Fruit fly (Drosophila melanogaster) whole organism, embryonic: Measurements from ENCODE around the gene Tcs3.
A peak's percentile ranks its signal among the peaks of the same experiment; 100 is the strongest.

Experiments used
- Atf6 ChIP-seq: fragments of 200-800 bp; sonication (Bioruptor generic); IDR thresholded peaks from 2 replicates; pipeline ENCODE4 v1.3.6; 2022; ENCODE audit warnings: missing biosample characterization, missing genetic modification characterization
- BtbVII ChIP-seq: fragments of 200-800 bp; sonication (Bioruptor generic); optimal IDR thresholded peaks from 3 replicates; lab custom pipeline; 2017; ENCODE audit warnings: missing biosample characterization, mild to moderate bottlenecking, missing genetic modification characterization
- CG10321 ChIP-seq: fragments of 200-800 bp; sonication (Bioruptor generic); IDR thresholded peaks from 2 replicates; pipeline ENCODE4 v1.3.6; 2022; ENCODE audit warnings: missing biosample characterization, missing genetic modification characterization
- CG10959 ChIP-seq: fragments of 200-800 bp; sonication (Bioruptor generic); IDR thresholded peaks from 2 replicates; pipeline ENCODE4 v1.3.6; 2022; ENCODE audit warnings: missing biosample characterization, missing genetic modification characterization
- CG11456 ChIP-seq: fragments of 200-800 bp; sonication (Bioruptor generic); IDR thresholded peaks from 3 replicates; pipeline ENCODE4 v1.3.6; 2022; ENCODE audit warnings: missing biosample characterization, missing genetic modification characterization
- CG11695 ChIP-seq: fragments of 200-800 bp; sonication (Bioruptor generic); IDR thresholded peaks from 3 replicates; pipeline ENCODE4 v1.3.6; 2022; ENCODE audit warnings: missing biosample characterization, missing genetic modification characterization
- CG11696 ChIP-seq: fragments of 200-800 bp; sonication (Bioruptor generic); IDR thresholded peaks from 2 replicates; pipeline ENCODE4 v1.3.6; 2022; ENCODE audit warnings: missing biosample characterization, missing genetic modification characterization
- CG12391 ChIP-seq: fragments of 200-800 bp; sonication (Bioruptor generic); optimal IDR thresholded peaks from 3 replicates; lab custom pipeline; 2018; ENCODE audit warnings: missing biosample characterization, mild to moderate bottlenecking, missing genetic modification characterization, moderate library complexity
- CG13296 ChIP-seq: fragments of 200-800 bp; sonication (Bioruptor generic); optimal IDR thresholded peaks from 3 replicates; lab custom pipeline; 2018; ENCODE audit warnings: missing biosample characterization, mild to moderate bottlenecking, missing genetic modification characterization
- CG13894 ChIP-seq: fragments of 200-800 bp; sonication (Bioruptor generic); optimal IDR thresholded peaks from 3 replicates; lab custom pipeline; 2018; ENCODE audit warnings: missing biosample characterization, mild to moderate bottlenecking, missing genetic modification characterization, moderate library complexity
- CG14710 ChIP-seq: fragments of 200-800 bp; sonication (Bioruptor generic); optimal IDR thresholded peaks from 3 replicates; lab custom pipeline; 2019; ENCODE audit warnings: missing biosample characterization, mild to moderate bottlenecking, missing genetic modification characterization, moderate library complexity
- CG14860 ChIP-seq: fragments of 200-800 bp; sonication (Bioruptor generic); IDR thresholded peaks from 3 replicates; pipeline ENCODE4 v1.3.6; 2022; ENCODE audit warnings: missing biosample characterization, missing genetic modification characterization; ENCODE audit not compliant: partially characterized antibody
- CG16863 ChIP-seq: fragments of 200-800 bp; sonication (Bioruptor generic); optimal IDR thresholded peaks from 3 replicates; lab custom pipeline; 2016; ENCODE audit warnings: missing biosample characterization, missing genetic modification characterization
- CG17328 ChIP-seq: fragments of 200-800 bp; sonication (Bioruptor generic); IDR thresholded peaks from 2 replicates; pipeline ENCODE4 v1.3.6; 2022; ENCODE audit warnings: missing biosample characterization, missing genetic modification characterization
- CG17829 ChIP-seq: fragments of 200-800 bp; optimal IDR thresholded peaks from 2 replicates; lab custom pipeline; 2019; ENCODE audit warnings: missing biosample characterization, mild to moderate bottlenecking, missing genetic modification characterization, moderate library complexity
- CG18599 ChIP-seq: fragments of 200-800 bp; sonication (Bioruptor generic); optimal IDR thresholded peaks from 3 replicates; lab custom pipeline; 2017; ENCODE audit warnings: missing biosample characterization, missing genetic modification characterization, mild to moderate bottlenecking, moderate library complexity, missing genetic modification reagents
- CG2120 ChIP-seq: fragments of 200-800 bp; sonication (Bioruptor generic); optimal IDR thresholded peaks from 3 replicates; lab custom pipeline; 2016; ENCODE audit warnings: missing biosample characterization, missing genetic modification characterization
- CG2199 ChIP-seq: fragments of 200-800 bp; sonication (Bioruptor generic); IDR thresholded peaks from 3 replicates; pipeline ENCODE4 v1.3.6; 2022; ENCODE audit warnings: missing biosample characterization, missing genetic modification characterization
- CG2889 ChIP-seq: fragments of 200-800 bp; sonication (Bioruptor generic); IDR thresholded peaks from 3 replicates; pipeline ENCODE4 v1.3.6; 2022; ENCODE audit warnings: missing biosample characterization, missing genetic modification characterization
- CG6791 ChIP-seq: fragments of 200-800 bp; sonication (Bioruptor generic); IDR thresholded peaks from 3 replicates; pipeline ENCODE4 v1.3.6; 2022; ENCODE audit warnings: missing biosample characterization, missing genetic modification characterization; ENCODE audit not compliant: partially characterized antibody
- CG9609 ChIP-seq: fragments of 200-800 bp; sonication (Bioruptor generic); optimal IDR thresholded peaks from 3 replicates; lab custom pipeline; 2016; ENCODE audit warnings: missing biosample characterization, missing genetic modification characterization
- CG9727 ChIP-seq: fragments of 200-800 bp; sonication (Bioruptor generic); optimal IDR thresholded peaks from 3 replicates; lab custom pipeline; 2017; ENCODE audit warnings: missing biosample characterization, mild to moderate bottlenecking, missing genetic modification characterization
- CG9932 ChIP-seq: fragments of 200-800 bp; sonication (Bioruptor generic); IDR thresholded peaks from 2 replicates; pipeline ENCODE4 v1.3.6; 2022; ENCODE audit warnings: missing biosample characterization, missing genetic modification characterization
- D19A ChIP-seq: fragments of 200-800 bp; optimal IDR thresholded peaks from 3 replicates; lab custom pipeline; 2019; ENCODE audit warnings: missing biosample characterization, mild to moderate bottlenecking, missing genetic modification characterization, moderate library complexity
- Dbx ChIP-seq: fragments of 200-800 bp; sonication (Bioruptor generic); IDR thresholded peaks from 3 replicates; pipeline ENCODE4 v1.3.6; 2022; ENCODE audit warnings: missing biosample characterization, missing genetic modification characterization
- Fer1 ChIP-seq: fragments of 200-800 bp; sonication (Bioruptor generic); optimal IDR thresholded peaks from 2 replicates; lab custom pipeline; 2017; ENCODE audit warnings: missing biosample characterization, mild to moderate bottlenecking, missing genetic modification characterization
- GATAe ChIP-seq: fragments of 200-800 bp; sonication (Bioruptor generic); conservative IDR thresholded peaks from 2 replicates; pipeline ENCODE4 v1.3.6; 2022; ENCODE audit warnings: missing biosample characterization, missing genetic modification characterization
- Hr3 ChIP-seq: fragments of 200-800 bp; sonication (Bioruptor generic); optimal IDR thresholded peaks from 3 replicates; lab custom pipeline; 2016; ENCODE audit warnings: missing biosample characterization, missing genetic modification characterization
- Med ChIP-seq: fragments of 200-800 bp; sonication (Bioruptor generic); peaks from one replicate; lab custom pipeline; 2016; ENCODE audit warnings: missing biosample characterization, missing genetic modification characterization, mild to moderate bottlenecking, inconsistent platforms, moderate library complexity
- Pdp1 ChIP-seq, 2 experiments: fragments of 200-800 bp; sonication (Bioruptor generic); optimal IDR thresholded peaks; 3 replicates each; lab custom pipeline; 2016; ENCODE audit warnings: missing biosample characterization in 2 of 2, missing genetic modification characterization in 2 of 2, mild to moderate bottlenecking in 1 of 2, moderate library complexity in 1 of 2
- Tbp ChIP-seq: fragments of >200 bp; optimal IDR thresholded peaks from 2 replicates; lab custom pipeline; 2018; ENCODE audit warnings: missing biosample characterization, missing genetic modification characterization
- Vsx1 ChIP-seq: fragments of 200-800 bp; sonication (Bioruptor generic); optimal IDR thresholded peaks from 2 replicates; lab custom pipeline; 2017; ENCODE audit warnings: missing biosample characterization, mild to moderate bottlenecking, missing genetic modification characterization, missing genetic modification reagents
- ash1 ChIP-seq: fragments of 200-800 bp; sonication (Bioruptor generic); optimal IDR thresholded peaks from 2 replicates; lab custom pipeline; 2018; ENCODE audit warnings: missing biosample characterization, mild to moderate bottlenecking, missing genetic modification characterization
- ci ChIP-seq: fragments of 200-800 bp; sonication (Bioruptor generic); IDR thresholded peaks from 3 replicates; pipeline ENCODE4 v1.3.6; 2022; ENCODE audit warnings: missing biosample characterization, missing genetic modification characterization
- hbn ChIP-seq: fragments of 200-800 bp; sonication (Bioruptor generic); IDR thresholded peaks from 2 replicates; pipeline ENCODE4 v1.3.6; 2022; ENCODE audit warnings: missing biosample characterization, missing genetic modification characterization; ENCODE audit not compliant: partially characterized antibody
- ken ChIP-seq: fragments of 200-800 bp; sonication (Bioruptor generic); IDR thresholded peaks from 3 replicates; pipeline ENCODE4 v1.3.6; 2022; ENCODE audit warnings: missing biosample characterization, missing genetic modification characterization
- lbe ChIP-seq: fragments of 200-800 bp; sonication (Bioruptor generic); optimal IDR thresholded peaks from 2 replicates; lab custom pipeline; 2016; ENCODE audit warnings: missing biosample characterization, mild to moderate bottlenecking, missing genetic modification characterization
- luna ChIP-seq: fragments of 200-800 bp; sonication (Bioruptor generic); optimal IDR thresholded peaks from 2 replicates; lab custom pipeline; 2016; ENCODE audit warnings: missing biosample characterization, missing genetic modification characterization
- mld ChIP-seq: fragments of 200-800 bp; sonication (Bioruptor generic); IDR thresholded peaks from 3 replicates; pipeline ENCODE4 v1.3.6; 2022; ENCODE audit warnings: missing biosample characterization, missing genetic modification characterization; ENCODE audit not compliant: partially characterized antibody
- onecut ChIP-seq: fragments of 200-800 bp; sonication (Bioruptor generic); IDR thresholded peaks from 2 replicates; pipeline ENCODE4 v1.3.6; 2022; ENCODE audit warnings: missing biosample characterization, missing genetic modification characterization
- peb ChIP-seq: fragments of 200-800 bp; sonication (Bioruptor generic); IDR thresholded peaks from 2 replicates; pipeline ENCODE4 v1.3.6; 2022; ENCODE audit warnings: missing biosample characterization, missing genetic modification characterization
- psq ChIP-seq: fragments of 200-800 bp; sonication (Bioruptor generic); optimal IDR thresholded peaks from 2 replicates; lab custom pipeline; 2017; ENCODE audit warnings: missing biosample characterization, missing genetic modification characterization
- sc ChIP-seq, 3 experiments: fragments of >200 bp in 2 of 3; fragments of 200-800 bp in 1 of 3; sonication (Bioruptor generic) in 1 of 3; optimal IDR thresholded peaks; 2 replicates in 2 of 3; 3 replicates in 1 of 3; lab custom pipeline; 2017; ENCODE audit warnings: mild to moderate bottlenecking in 1 of 3, missing biosample characterization in 1 of 3, missing genetic modification characterization in 1 of 3, missing genetic modification reagents in 1 of 3
- sr ChIP-seq: fragments of 200-800 bp; sonication (Bioruptor generic); IDR thresholded peaks from 3 replicates; pipeline ENCODE4 v1.3.6; 2022; ENCODE audit warnings: missing biosample characterization, missing genetic modification characterization
- tna ChIP-seq: fragments of 200-800 bp; sonication (Bioruptor generic); IDR thresholded peaks from 2 replicates; pipeline ENCODE4 v1.3.6; 2022; ENCODE audit warnings: missing biosample characterization, missing genetic modification characterization; ENCODE audit not compliant: partially characterized antibody
- yki ChIP-seq: fragments of >200 bp; optimal IDR thresholded peaks from 3 replicates; lab custom pipeline; 2018
- z ChIP-seq: fragments of 200-800 bp; sonication (Bioruptor generic); IDR thresholded peaks from 3 replicates; pipeline ENCODE4 v1.3.6; 2022; ENCODE audit warnings: missing biosample characterization, missing genetic modification characterization

The Tcs3 gene

DNA sequence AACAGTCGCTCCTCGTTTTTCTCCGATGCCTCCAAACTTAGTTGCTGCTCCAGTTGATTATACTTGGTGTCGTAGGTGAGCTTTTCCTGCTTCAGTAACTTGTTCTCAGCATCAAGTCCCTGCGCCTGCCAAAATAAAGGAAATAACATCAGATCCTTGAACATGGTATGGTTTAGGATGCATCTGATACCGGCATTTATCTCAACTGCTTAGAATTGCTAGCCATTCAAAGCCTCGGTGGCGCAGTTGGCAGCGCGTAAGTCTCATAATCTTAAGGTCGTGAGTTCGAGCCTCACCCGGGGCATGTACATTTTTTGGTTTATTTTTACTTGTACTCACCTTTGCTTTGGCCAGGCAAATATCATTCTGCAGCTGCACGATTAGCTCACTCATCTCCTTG is 2.1 kb upstream of the Tcs3 start (continued):
- TF ChIP-seq CG2120 (GFP tag; lab: Kevin White, UChicago) (no peak), CG6791 (GFP tag; lab: Robert Waterston, UW) (0 out of 3 replicates have a peak, but pooled peaks have one; percentile 43), hbn (no peak)

- TF ChIP-seq ken (GFP tag; lab: Robert Waterston, UW) (no peak), CG11696 (no peak), CG2889 (GFP tag; lab: Robert Waterston, UW) (no peak), z (GFP tag; lab: Robert Waterston, UW) (no peak), CG17829 (tag; lab: Kevin White, UChicago) (no peak), CG2199 (no peak), Pdp1 (GFP tag; optimal IDR thresholded peaks at IDR 0.05; lab: Kevin White, UChicago) (peak in 1 of 2 experiments; percentile 0), Med (peak; percentile 57)
These were observed 2.4 kb downstream of the Tcs3 start, which contains the start of gene Pdh for dm6 chr3L:16354197-16354596. Gene Pdh (minus strand): TSS chr3L:16354297.

DNA sequence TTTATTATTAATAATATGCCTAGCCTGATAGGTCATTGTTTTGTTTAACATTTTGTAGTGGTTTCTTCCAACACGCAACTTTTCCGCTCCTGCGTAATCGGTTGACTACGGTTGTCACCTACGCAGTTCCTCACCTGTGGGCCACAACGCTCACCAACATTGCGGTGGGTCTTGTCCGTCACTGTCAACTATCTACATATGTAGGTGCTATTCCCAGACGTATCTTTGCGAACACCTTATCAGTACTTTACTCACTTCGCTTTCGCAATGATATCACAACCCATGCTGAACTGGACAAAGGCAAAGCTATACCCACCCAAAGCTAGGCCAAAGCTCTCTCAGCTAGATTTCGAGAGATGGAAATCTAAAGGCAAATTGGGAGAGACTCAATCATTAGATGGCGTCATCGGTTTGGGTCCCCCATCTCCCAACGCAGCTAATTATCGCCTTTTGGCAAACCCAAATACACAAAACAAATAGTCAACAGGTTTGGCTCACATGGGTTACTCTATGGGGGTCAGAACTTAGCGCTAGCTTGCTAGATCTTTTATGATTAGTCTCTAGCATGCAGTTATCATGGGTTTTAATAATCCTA is 4.5 kb downstream of the Tcs3 start:
- no peak for TF ChIP-seq CG9727 (GFP tag; lab: Kevin White, UChicago)
- TF ChIP-seq CG14710 (tag; lab: Kevin White, UChicago) = no peak
- TF ChIP-seq tna (GFP tag; lab: Robert Waterston, UW) = no peak
- TF ChIP-seq D19A = no peak
- TF ChIP-seq CG18599 (GFP tag; lab: Kevin White, UChicago) = no peak
- no peak for TF ChIP-seq yki
- peak; percentile 45 for TF ChIP-seq BtbVII (GFP tag; lab: Kevin White, UChicago)
- 0 out of 2 replicates have a peak, but pooled peaks have one; percentile 15 for TF ChIP-seq GATAe (GFP tag; lab: Robert Waterston, UW)
- TF ChIP-seq ci (GFP tag; lab: Robert Waterston, UW) = no peak
- TF ChIP-seq psq (GFP tag; lab: Kevin White, UChicago) = no peak
- TF ChIP-seq Tbp (GFP tag; lab: Kevin White, UChicago) = no peak
- no peak for TF ChIP-seq peb (GFP tag; lab: Robert Waterston, UW)
- TF ChIP-seq Fer1 (GFP tag; lab: Kevin White, UChicago) = peak; percentile 25
- no peak for TF ChIP-seq luna (GFP tag; lab: Kevin White, UChicago)
- no peak for TF ChIP-seq CG14860
- TF ChIP-seq CG12391 = no peak
- TF ChIP-seq CG16863 (GFP tag; lab: Kevin White, UChicago) = no peak
- TF ChIP-seq sc (optimal IDR thresholded peaks at IDR 0.05; lab: Kevin White, UChicago) = no peak
- no peak for TF ChIP-seq sc (GFP tag; optimal IDR thresholded peaks at IDR 0.05; lab: Kevin White, UChicago)
- no peak for TF ChIP-seq ash1 (GFP tag; lab: Kevin White, UChicago)
- peak; percentile 17 for TF ChIP-seq CG13296 (GFP tag; lab: Kevin White, UChicago)
- TF ChIP-seq lbe = no peak
- no peak for TF ChIP-seq Vsx1 (GFP tag; lab: Kevin White, UChicago)
- TF ChIP-seq sr (GFP tag; lab: Robert Waterston, UW) = no peak
- TF ChIP-seq CG9609 (GFP tag; lab: Kevin White, UChicago) = no peak
- no peak for TF ChIP-seq CG10959 (GFP tag; lab: Robert Waterston, UW)
- TF ChIP-seq Dbx = 0 out of 3 replicates have a peak, but pooled peaks have one; percentile 15
- TF ChIP-seq CG9932 (GFP tag; lab: Robert Waterston, UW) = no peak
- peak; percentile 50; the same call in 1 of the 2 replicates for TF ChIP-seq Atf6
- no peak for TF ChIP-seq Hr3 (GFP tag; lab: Kevin White, UChicago)
- TF ChIP-seq CG10321 (GFP tag; lab: Robert Waterston, UW) = 0 out of 2 replicates have a peak, but pooled peaks have one; percentile 17
- 0 out of 3 replicates have a peak, but pooled peaks have one; percentile 24 for TF ChIP-seq CG11695 (GFP tag; lab: Robert Waterston, UW)
- TF ChIP-seq mld (GFP tag; lab: Robert Waterston, UW) = no peak
- TF ChIP-seq z (GFP tag; lab: Robert Waterston, UW) = 0 out of 3 replicates have a peak, but pooled peaks have one; percentile 25
- no peak for TF ChIP-seq onecut
- peak; percentile 97 for TF ChIP-seq CG13894 (tag; lab: Kevin White, UChicago)
- no peak for TF ChIP-seq CG17328 (GFP tag; lab: Robert Waterston, UW)
- no peak for TF ChIP-seq CG11456 (GFP tag; lab: Robert Waterston, UW)
